Fruit fly (Drosophila melanogaster) whole organism, embryonic: Measurements from ENCODE around the gene ScpX.

Experiments used
- Atf-2 ChIP-seq: fragments of 200-800 bp; sonication (Bioruptor generic); optimal IDR thresholded peaks from 2 replicates; lab custom pipeline; 2016; ENCODE audit warnings: missing biosample characterization, missing genetic modification characterization
- B-H2 ChIP-seq: fragments of 200-800 bp; sonication (Bioruptor generic); optimal IDR thresholded peaks from 2 replicates; lab custom pipeline; 2018; ENCODE audit warnings: missing biosample characterization, mild to moderate bottlenecking, missing genetic modification characterization
- CG10209 ChIP-seq: fragments of 200-800 bp; sonication (Bioruptor generic); optimal IDR thresholded peaks from 3 replicates; lab custom pipeline; 2017; ENCODE audit warnings: missing biosample characterization, mild to moderate bottlenecking, missing genetic modification characterization, missing genetic modification reagents
- CG10543 ChIP-seq: fragments of 200-800 bp; sonication (Bioruptor generic); optimal IDR thresholded peaks from 3 replicates; lab custom pipeline; 2017; ENCODE audit warnings: missing biosample characterization, mild to moderate bottlenecking, missing genetic modification characterization, moderate library complexity
- CG10565 ChIP-seq: fragments of 200-800 bp; sonication (Bioruptor generic); optimal IDR thresholded peaks from 3 replicates; lab custom pipeline; 2016; ENCODE audit warnings: missing biosample characterization, mild to moderate bottlenecking, missing genetic modification characterization
- CG12104 ChIP-seq: fragments of 200-800 bp; sonication (Bioruptor generic); optimal IDR thresholded peaks from 3 replicates; lab custom pipeline; 2016; ENCODE audit warnings: missing biosample characterization, missing genetic modification characterization
- CG12659 ChIP-seq: fragments of 200-800 bp; sonication (Bioruptor generic); optimal IDR thresholded peaks from 3 replicates; lab custom pipeline; 2017; ENCODE audit warnings: mild to moderate bottlenecking, missing biosample characterization, missing genetic modification reagents, missing genetic modification characterization
- CG13424 ChIP-seq: fragments of 200-800 bp; sonication (Bioruptor generic); optimal IDR thresholded peaks from 2 replicates; lab custom pipeline; 2019; ENCODE audit warnings: missing biosample characterization, mild to moderate bottlenecking, missing genetic modification characterization, moderate library complexity
- CG14014 ChIP-seq: fragments of 200-800 bp; sonication (Bioruptor generic); IDR thresholded peaks from 2 replicates; pipeline ENCODE4 v1.3.6; 2022; ENCODE audit warnings: missing biosample characterization, missing genetic modification characterization
- CG14050 ChIP-seq: fragments of 200-800 bp; sonication (Bioruptor generic); IDR thresholded peaks from 3 replicates; pipeline ENCODE4 v1.3.6; 2022; ENCODE audit warnings: missing biosample characterization, missing genetic modification characterization
- CG14667 ChIP-seq: fragments of 200-800 bp; sonication (Bioruptor generic); IDR thresholded peaks from 2 replicates; pipeline ENCODE4 v1.3.6; 2022; ENCODE audit warnings: missing biosample characterization, missing genetic modification characterization
- CG16813 ChIP-seq: fragments of 200-800 bp; sonication (Bioruptor generic); IDR thresholded peaks from 3 replicates; pipeline ENCODE4 v1.3.6; 2022; ENCODE audit warnings: missing biosample characterization, missing genetic modification characterization; ENCODE audit not compliant: partially characterized antibody
- CG17328 ChIP-seq: fragments of 200-800 bp; sonication (Bioruptor generic); IDR thresholded peaks from 2 replicates; pipeline ENCODE4 v1.3.6; 2022; ENCODE audit warnings: missing biosample characterization, missing genetic modification characterization
- CG17385 ChIP-seq: fragments of 200-800 bp; sonication (Bioruptor generic); optimal IDR thresholded peaks from 3 replicates; lab custom pipeline; 2018; ENCODE audit warnings: missing biosample characterization, mild to moderate bottlenecking, missing genetic modification characterization
- CG18476 ChIP-seq: fragments of 200-800 bp; sonication (Bioruptor generic); optimal IDR thresholded peaks from 2 replicates; lab custom pipeline; 2016; ENCODE audit warnings: missing biosample characterization, mild to moderate bottlenecking, missing genetic modification characterization
- CG3407 ChIP-seq: fragments of 200-800 bp; sonication (Bioruptor generic); optimal IDR thresholded peaks from 2 replicates; lab custom pipeline; 2018; ENCODE audit warnings: missing biosample characterization, mild to moderate bottlenecking, missing genetic modification characterization
- CG4424 ChIP-seq: fragments of 200-800 bp; sonication (Bioruptor generic); optimal IDR thresholded peaks from 3 replicates; lab custom pipeline; 2016; ENCODE audit warnings: missing biosample characterization, missing genetic modification characterization
- CG6254 ChIP-seq: fragments of 200-800 bp; sonication (Bioruptor generic); optimal IDR thresholded peaks from 3 replicates; lab custom pipeline; 2017; ENCODE audit warnings: mild to moderate bottlenecking, missing biosample characterization, missing genetic modification reagents, missing genetic modification characterization
- CG6654 ChIP-seq: fragments of 200-800 bp; sonication (Bioruptor generic); optimal IDR thresholded peaks from 2 replicates; lab custom pipeline; 2017; ENCODE audit warnings: missing biosample characterization, mild to moderate bottlenecking, missing genetic modification characterization
- CG8089 ChIP-seq: fragments of 200-800 bp; sonication (Bioruptor generic); optimal IDR thresholded peaks from 3 replicates; lab custom pipeline; 2016; ENCODE audit warnings: missing biosample characterization, missing genetic modification characterization
- CG8478 ChIP-seq: fragments of >200 bp; optimal IDR thresholded peaks from 2 replicates; lab custom pipeline; 2018
- CG9727 ChIP-seq: fragments of 200-800 bp; sonication (Bioruptor generic); optimal IDR thresholded peaks from 3 replicates; lab custom pipeline; 2017; ENCODE audit warnings: missing biosample characterization, mild to moderate bottlenecking, missing genetic modification characterization
- Elba2 ChIP-seq: fragments of 200-800 bp; sonication (Bioruptor generic); optimal IDR thresholded peaks from 3 replicates; lab custom pipeline; 2016; ENCODE audit warnings: missing biosample characterization, missing genetic modification characterization
- GATAe ChIP-seq: fragments of 200-800 bp; sonication (Bioruptor generic); conservative IDR thresholded peaks from 2 replicates; pipeline ENCODE4 v1.3.6; 2022; ENCODE audit warnings: missing biosample characterization, missing genetic modification characterization
- HLHmδ ChIP-seq: fragments of 200-800 bp; sonication (Bioruptor generic); optimal IDR thresholded peaks from 2 replicates; lab custom pipeline; 2018; ENCODE audit warnings: missing biosample characterization, mild to moderate bottlenecking, missing genetic modification characterization, moderate library complexity
- Hey ChIP-seq: fragments of 200-800 bp; sonication (Bioruptor generic); optimal IDR thresholded peaks from 3 replicates; lab custom pipeline; 2018; ENCODE audit warnings: missing biosample characterization, mild to moderate bottlenecking, missing genetic modification characterization
- Hr51 ChIP-seq, 2 experiments: fragments of 200-800 bp; sonication (Bioruptor generic); optimal IDR thresholded peaks; 2 replicates in 1 of 2; 3 replicates in 1 of 2; lab custom pipeline; 2016 to 2018; ENCODE audit warnings: missing biosample characterization in 2 of 2, missing genetic modification characterization in 2 of 2, mild to moderate bottlenecking in 1 of 2, moderate library complexity in 1 of 2
- Pdp1 ChIP-seq, 2 experiments: fragments of 200-800 bp; sonication (Bioruptor generic); optimal IDR thresholded peaks; 3 replicates each; lab custom pipeline; 2016; ENCODE audit warnings: missing biosample characterization in 2 of 2, missing genetic modification characterization in 2 of 2, mild to moderate bottlenecking in 1 of 2, moderate library complexity in 1 of 2
- Side ChIP-seq: fragments of 200-800 bp; sonication (Bioruptor generic); optimal IDR thresholded peaks from 2 replicates; lab custom pipeline; 2016; ENCODE audit warnings: missing biosample characterization, missing genetic modification characterization
- Sin3A ChIP-seq: fragments of >200 bp; optimal IDR thresholded peaks from 2 replicates; lab custom pipeline; 2018
- Six4 ChIP-seq: fragments of 200-800 bp; sonication (Bioruptor generic); optimal IDR thresholded peaks from 2 replicates; lab custom pipeline; 2016; ENCODE audit warnings: missing biosample characterization, missing genetic modification characterization
- Spps ChIP-seq: fragments of 200-800 bp; sonication (Bioruptor generic); optimal IDR thresholded peaks from 2 replicates; lab custom pipeline; 2018; ENCODE audit warnings: missing biosample characterization, mild to moderate bottlenecking, missing genetic modification characterization
- az2 ChIP-seq: fragments of 200-800 bp; sonication (Bioruptor generic); optimal IDR thresholded peaks from 3 replicates; lab custom pipeline; 2016; ENCODE audit warnings: missing biosample characterization, missing genetic modification characterization
- cad ChIP-seq: fragments of >200 bp; optimal IDR thresholded peaks from 2 replicates; lab custom pipeline; 2017; ENCODE audit warnings: missing biosample characterization, missing genetic modification characterization
- chinmo ChIP-seq: fragments of 200-800 bp; sonication (Bioruptor generic); IDR thresholded peaks from 4 replicates; pipeline ENCODE4 v1.3.6; 2022; ENCODE audit warnings: missing biosample characterization, missing genetic modification characterization; ENCODE audit not compliant: partially characterized antibody
- chm ChIP-seq: fragments of 200-800 bp; sonication (Bioruptor generic); IDR thresholded peaks from 2 replicates; pipeline ENCODE4 v1.3.6; 2022; ENCODE audit warnings: missing biosample characterization, missing genetic modification characterization
- crol ChIP-seq: fragments of 200-800 bp; sonication (Bioruptor generic); IDR thresholded peaks from 2 replicates; pipeline ENCODE4 v1.3.6; 2022; ENCODE audit warnings: missing biosample characterization, missing genetic modification characterization
- danr ChIP-seq: fragments of 200-800 bp; sonication (Bioruptor generic); IDR thresholded peaks from 2 replicates; pipeline ENCODE4 v1.3.6; 2022; ENCODE audit warnings: missing biosample characterization, missing genetic modification characterization
- dmrt11E ChIP-seq: fragments of 200-800 bp; sonication (Bioruptor generic); optimal IDR thresholded peaks from 3 replicates; lab custom pipeline; 2018; ENCODE audit warnings: missing biosample characterization, mild to moderate bottlenecking, missing genetic modification characterization, moderate library complexity
- dmrt99B ChIP-seq: fragments of 200-800 bp; sonication (Bioruptor generic); optimal IDR thresholded peaks from 2 replicates; lab custom pipeline; 2018; ENCODE audit warnings: missing biosample characterization, mild to moderate bottlenecking, missing genetic modification characterization, moderate library complexity
- fd64A ChIP-seq: fragments of 200-800 bp; sonication (Bioruptor generic); optimal IDR thresholded peaks from 3 replicates; lab custom pipeline; 2018; ENCODE audit warnings: missing biosample characterization, mild to moderate bottlenecking, missing genetic modification characterization
- gce ChIP-seq: fragments of 200-800 bp; sonication (Bioruptor generic); IDR thresholded peaks from 3 replicates; pipeline ENCODE4 v1.3.6; 2022; ENCODE audit warnings: missing biosample characterization, missing genetic modification characterization
- gem ChIP-seq: fragments of 200-800 bp; sonication (Bioruptor generic); optimal IDR thresholded peaks from 2 replicates; lab custom pipeline; 2019; ENCODE audit warnings: missing biosample characterization, mild to moderate bottlenecking, missing genetic modification characterization, moderate library complexity
- klu ChIP-seq: fragments of 200-800 bp; sonication (Bioruptor generic); IDR thresholded peaks from 2 replicates; pipeline ENCODE4 v1.3.6; 2022; ENCODE audit warnings: missing biosample characterization, missing genetic modification characterization
- lmd ChIP-seq: fragments of 200-800 bp; sonication (Bioruptor generic); IDR thresholded peaks from 2 replicates; pipeline ENCODE4 v1.3.6; 2022; ENCODE audit warnings: missing biosample characterization, missing genetic modification characterization
- lola ChIP-seq, 3 experiments: fragments of >200 bp in 2 of 3; fragments of 200-800 bp in 1 of 3; sonication (Bioruptor generic) in 1 of 3; optimal IDR thresholded peaks; 2 replicates each; lab custom pipeline; 2017 to 2019; ENCODE audit warnings: missing biosample characterization in 3 of 3, missing genetic modification characterization in 3 of 3, mild to moderate bottlenecking in 1 of 3, moderate library complexity in 1 of 3
- peb ChIP-seq: fragments of 200-800 bp; sonication (Bioruptor generic); IDR thresholded peaks from 2 replicates; pipeline ENCODE4 v1.3.6; 2022; ENCODE audit warnings: missing biosample characterization, missing genetic modification characterization
- pfk ChIP-seq: fragments of 200-800 bp; sonication (Bioruptor generic); optimal IDR thresholded peaks from 2 replicates; lab custom pipeline; 2018; ENCODE audit warnings: missing biosample characterization, mild to moderate bottlenecking, missing genetic modification characterization, moderate library complexity
- twi ChIP-seq: fragments of 200-800 bp; optimal IDR thresholded peaks from 2 replicates; lab custom pipeline; 2019; ENCODE audit warnings: missing biosample characterization, mild to moderate bottlenecking, missing genetic modification characterization, moderate library complexity
- unc-4 ChIP-seq: fragments of 200-800 bp; sonication (Bioruptor generic); IDR thresholded peaks from 2 replicates; pipeline ENCODE4 v1.3.6; 2022; ENCODE audit warnings: missing biosample characterization, missing genetic modification characterization; ENCODE audit not compliant: partially characterized antibody
- zf30C ChIP-seq: fragments of 200-800 bp; sonication (Bioruptor generic); optimal IDR thresholded peaks from 3 replicates; lab custom pipeline; 2018; ENCODE audit warnings: missing biosample characterization, mild to moderate bottlenecking, missing genetic modification characterization

Gene ScpX

dm6 chr2L:18789773-18790385 lies 41.1 kb upstream of the ScpX start (continued):
- TF ChIP-seq Sin3A (lab: Kevin White, UChicago) (no peak), CG6654 (GFP tag; lab: Kevin White, UChicago) (no peak), lola (GFP tag; optimal IDR thresholded peaks at IDR 0.05; lab: Kevin White, UChicago) (no peak), fd64A (GFP tag; lab: Kevin White, UChicago) (no peak), CG10543 (GFP tag; lab: Kevin White, UChicago) (peak; percentile 29), CG14050 (no peak), CG8478 (lab: Kevin White, UChicago) (no peak), CG10565 (no peak), B-H2 (GFP tag; lab: Kevin White, UChicago) (peak; percentile 3), lmd (GFP tag; lab: Robert Waterston, UW) (no peak), Side (GFP tag; lab: Kevin White, UChicago) (no peak), CG14667 (GFP tag; lab: Robert Waterston, UW) (no peak), HLHmδ (GFP tag; lab: Kevin White, UChicago) (no peak), GATAe (GFP tag; lab: Robert Waterston, UW) (peak; percentile 67), CG6254 (GFP tag; lab: Kevin White, UChicago) (peak; percentile 44), twi (no peak), klu (no peak), CG14014 (GFP tag; lab: Robert Waterston, UW) (0 out of 2 replicates have a peak, but pooled peaks have one; percentile 9), zf30C (GFP tag; lab: Kevin White, UChicago) (no peak), chinmo (GFP tag; lab: Robert Waterston, UW) (no peak), CG17328 (no peak), Pdp1 (GFP tag; optimal IDR thresholded peaks at IDR 0.05; lab: Kevin White, UChicago) (no peak), crol (GFP tag; lab: Robert Waterston, UW) (no peak), CG8089 (no peak), CG13424 (tag; lab: Kevin White, UChicago) (no peak), CG16813 (no peak), Hey (tag; lab: Kevin White, UChicago) (peak; percentile 36), unc-4 (GFP tag; lab: Robert Waterston, UW) (no peak), gce (no peak), Atf-2 (no peak), CG12104 (no peak), Elba2 (no peak), peb (GFP tag; lab: Robert Waterston, UW) (no peak), pfk (GFP tag; lab: Kevin White, UChicago) (no peak), cad (GFP tag; lab: Kevin White, UChicago) (no peak), CG17385 (GFP tag; lab: Kevin White, UChicago) (no peak), Hr51 (GFP tag; optimal IDR thresholded peaks at IDR 0.05; lab: Kevin White, UChicago) (peak in 1 of 2 experiments; percentile 13), az2 (GFP tag; lab: Kevin White, UChicago) (no peak), dmrt11E (tag; lab: Kevin White, UChicago) (no peak), CG18476 (no peak), gem (no peak), Six4 (GFP tag; lab: Kevin White, UChicago) (no peak), CG3407 (GFP tag; lab: Kevin White, UChicago) (no peak), danr (no peak), CG12659 (GFP tag; lab: Kevin White, UChicago) (no peak), CG4424 (GFP tag; lab: Kevin White, UChicago) (no peak), Spps (no peak), CG10209 (GFP tag; lab: Kevin White, UChicago) (no peak), dmrt99B (tag; lab: Kevin White, UChicago) (no peak), CG9727 (no peak), chm (no peak)
